Worm (Caenorhabditis elegans) whole organism, mixed stage, embryonic: ENCODE measurements around the gene fbxa-71.
"Not testable (repeated sequence)": the region's sequence is repeated elsewhere in the genome, so short reads cannot be mapped to it uniquely, and the experiment has no call there.

Experiments used
- M03D4.4 ChIP-seq: sonication (generic microtip); optimal IDR thresholded peaks from 2 replicates; lab custom pipeline; 2017; ENCODE audit warnings: mild to moderate bottlenecking, missing genetic modification characterization, missing compliant biosample characterization
- bed-3 ChIP-seq: fragments of 200-800 bp; sonication (Bioruptor generic); optimal IDR thresholded peaks from 3 replicates; lab custom pipeline; 2018; ENCODE audit warnings: mild to moderate bottlenecking, missing genetic modification characterization, moderate library complexity, missing compliant biosample characterization
- blmp-1 ChIP-seq: fragments of 150-350 bp; optimal IDR thresholded peaks from 2 replicates; lab custom pipeline; 2014; ENCODE audit warnings: missing biosample characterization, missing genetic modification characterization
- ceh-39 ChIP-seq: fragments of 150-350 bp; optimal IDR thresholded peaks from 2 replicates; lab custom pipeline; 2014; ENCODE audit warnings: missing biosample characterization, missing genetic modification characterization
- ceh-43 ChIP-seq: fragments of 200-800 bp; sonication (Bioruptor generic); optimal IDR thresholded peaks from 2 replicates; lab custom pipeline; 2018; ENCODE audit warnings: mild to moderate bottlenecking, missing genetic modification characterization, moderate library complexity, missing compliant biosample characterization
- ceh-83 ChIP-seq: fragments of 200-800 bp; sonication (Bioruptor generic); optimal IDR thresholded peaks from 2 replicates; lab custom pipeline; 2018; ENCODE audit warnings: mild to moderate bottlenecking, missing genetic modification characterization, missing compliant biosample characterization
- ces-1 ChIP-seq: fragments of 150-350 bp; optimal IDR thresholded peaks from 2 replicates; lab custom pipeline; 2014; ENCODE audit warnings: missing biosample characterization, missing genetic modification reagents, missing genetic modification characterization
- elt-3 ChIP-seq: fragments of 150-350 bp; optimal IDR thresholded peaks from 2 replicates; lab custom pipeline; 2014; ENCODE audit warnings: missing biosample characterization, missing genetic modification characterization
- flh-1 ChIP-seq: fragments of 200-800 bp; sonication (Bioruptor generic); optimal IDR thresholded peaks from 2 replicates; lab custom pipeline; 2018; ENCODE audit warnings: mild to moderate bottlenecking, missing genetic modification characterization, moderate library complexity, missing compliant biosample characterization
- hlh-1 ChIP-seq: fragments of 150-350 bp; optimal IDR thresholded peaks from 2 replicates; lab custom pipeline; 2014; ENCODE audit warnings: missing biosample characterization, missing genetic modification reagents, missing genetic modification characterization
- lin-13 ChIP-seq: fragments of 150-350 bp; optimal IDR thresholded peaks from 2 replicates; lab custom pipeline; 2014; ENCODE audit warnings: missing biosample characterization, missing genetic modification characterization
- mab-5 ChIP-seq: fragments of 150-350 bp; optimal IDR thresholded peaks from 2 replicates; lab custom pipeline; 2014; ENCODE audit warnings: missing biosample characterization, missing genetic modification characterization
- mep-1 ChIP-seq: fragments of 150-350 bp; optimal IDR thresholded peaks from 2 replicates; lab custom pipeline; 2017; ENCODE audit warnings: missing biosample characterization, missing genetic modification reagents, missing genetic modification characterization, inconsistent platforms
- mls-2 ChIP-seq: sonication (generic microtip); optimal IDR thresholded peaks from 2 replicates; lab custom pipeline; 2016; ENCODE audit warnings: mild to moderate bottlenecking, missing genetic modification characterization, moderate library complexity, missing compliant biosample characterization
- nhr-12 ChIP-seq: fragments of 150-350 bp; optimal IDR thresholded peaks from 2 replicates; lab custom pipeline; 2014; ENCODE audit warnings: missing biosample characterization, missing genetic modification characterization
- nhr-2 ChIP-seq: fragments of 150-350 bp; optimal IDR thresholded peaks from 2 replicates; lab custom pipeline; 2014; ENCODE audit warnings: missing biosample characterization, missing genetic modification characterization
- nhr-237 ChIP-seq: fragments of 150-350 bp; optimal IDR thresholded peaks from 2 replicates; lab custom pipeline; 2014; ENCODE audit warnings: missing biosample characterization, missing genetic modification characterization
- nhr-76 ChIP-seq: sonication (generic microtip); optimal IDR thresholded peaks from 2 replicates; lab custom pipeline; 2017; ENCODE audit warnings: missing biosample characterization, missing genetic modification characterization
- sem-2 ChIP-seq: fragments of 200-800 bp; sonication (Bioruptor generic); optimal IDR thresholded peaks from 2 replicates; lab custom pipeline; 2018; ENCODE audit warnings: mild to moderate bottlenecking, missing genetic modification characterization, missing compliant biosample characterization
- sptf-1 ChIP-seq: sonication (generic microtip); optimal IDR thresholded peaks from 2 replicates; lab custom pipeline; 2017; ENCODE audit warnings: mild to moderate bottlenecking, missing genetic modification characterization, moderate library complexity, missing compliant biosample characterization
- tbx-8 ChIP-seq: fragments of 200-800 bp; sonication (Bioruptor generic); optimal IDR thresholded peaks from 2 replicates; lab custom pipeline; 2018; ENCODE audit warnings: mild to moderate bottlenecking, missing genetic modification characterization, moderate library complexity, missing compliant biosample characterization
- unc-120 ChIP-seq: sonication (generic microtip); optimal IDR thresholded peaks from 2 replicates; lab custom pipeline; 2017; ENCODE audit warnings: missing genetic modification characterization, missing compliant biosample characterization; ENCODE audit not compliant: poor library complexity, severe bottlenecking
- zip-8 ChIP-seq: fragments of 150-350 bp; optimal IDR thresholded peaks from 2 replicates; lab custom pipeline; 2014; ENCODE audit warnings: missing biosample characterization, missing genetic modification characterization
- ztf-11 ChIP-seq: fragments of 150-350 bp; optimal IDR thresholded peaks from 2 replicates; lab custom pipeline; 2014; ENCODE audit warnings: missing biosample characterization, missing genetic modification characterization

fbxa-71 gene

DNA sequence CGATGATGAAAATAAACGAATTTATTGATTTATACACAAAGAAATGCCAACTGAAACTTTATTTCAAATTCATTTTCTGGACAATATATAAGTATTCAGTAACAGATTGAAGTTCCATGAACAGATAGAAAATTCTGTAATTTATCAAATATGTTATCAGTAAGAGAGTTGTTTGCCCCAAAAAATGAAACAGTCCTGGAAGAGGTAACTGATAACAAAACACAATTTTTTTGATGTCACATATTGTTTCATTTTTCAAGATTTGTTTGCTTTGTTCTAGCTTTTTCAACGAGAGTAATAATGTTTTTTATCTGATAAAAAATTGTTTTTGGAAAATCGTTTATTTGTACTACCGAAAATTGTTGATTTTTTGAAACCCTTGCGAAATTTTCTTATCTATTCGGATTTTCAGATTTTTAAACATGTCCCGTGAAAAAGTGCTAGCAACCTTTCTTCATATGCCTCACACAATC lies 2.6 kb upstream of the fbxa-71 start, which contains the start of gene fbxa-73:
Gene fbxa-73, plus strand, starts transcription at position 423 of the 473 bp plus-strand sequence.
- TF ChIP-seq nhr-12 = no peak
- no peak for TF ChIP-seq ztf-11 (tag; lab: Kevin White, UChicago)
- no peak for TF ChIP-seq unc-120 (tag; lab: Kevin White, UChicago)
- TF ChIP-seq lin-13 (tag; lab: Kevin White, UChicago) = no peak
- no peak for TF ChIP-seq blmp-1
- TF ChIP-seq ceh-39 = no peak
- no peak for TF ChIP-seq mls-2 (tag; lab: Kevin White, UChicago)
- TF ChIP-seq ces-1 (GFP tag; lab: Kevin White, UChicago) = no peak
- TF ChIP-seq zip-8 (tag; lab: Kevin White, UChicago) = no peak
- TF ChIP-seq, all 35 proteins: peak for 0

DNA sequence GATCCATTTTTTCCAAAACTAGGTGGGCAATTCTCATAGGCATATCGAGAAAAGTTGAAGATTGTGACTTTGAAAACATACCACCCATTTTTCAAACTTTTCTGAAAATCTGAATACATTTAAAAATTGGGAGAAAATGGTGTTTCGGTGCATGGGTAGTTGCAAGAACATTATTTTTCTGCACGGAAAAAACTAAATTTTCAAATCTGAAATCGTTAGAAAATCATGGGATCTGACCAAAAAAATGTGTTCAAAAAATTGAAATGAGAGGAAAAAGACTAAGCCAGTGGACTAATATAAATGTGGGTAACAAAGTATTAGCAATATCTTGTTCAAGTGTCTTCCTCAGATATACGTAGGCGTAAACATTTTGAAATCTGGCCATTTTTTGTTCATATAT lies 3.2 kb downstream of the fbxa-71 start, which contains the start of gene fbxa-43:
Gene fbxa-43, minus strand, starts transcription at position 101 of the 400 bp plus-strand sequence.
- no peak for TF ChIP-seq mls-2 (tag; lab: Kevin White, UChicago)
- TF ChIP-seq ceh-83 (GFP tag; lab: Kevin White, UChicago) = no peak

DNA sequence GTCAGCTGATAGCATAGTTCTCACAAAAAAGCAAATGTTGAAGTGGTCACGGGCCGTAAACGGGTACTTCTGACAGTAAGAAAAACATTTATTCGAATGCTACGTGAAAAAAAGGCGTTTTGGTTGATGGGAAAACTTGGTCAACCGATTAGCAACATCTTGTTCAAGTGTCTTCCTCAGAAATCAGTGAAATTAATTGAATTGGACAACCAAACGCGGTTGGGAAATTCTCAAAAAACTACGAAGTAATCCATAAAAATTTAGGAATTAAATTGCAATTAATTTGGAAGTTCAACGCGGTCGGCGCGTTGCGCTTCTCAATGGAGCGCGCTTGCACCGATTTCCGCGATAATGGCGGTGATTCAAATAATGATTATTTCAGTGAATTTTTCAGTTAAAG lies 3.7 kb downstream of the fbxa-71 start:
- TF ChIP-seq lin-13 (tag; lab: Kevin White, UChicago) = no peak
- TF ChIP-seq elt-3 (tag; lab: Kevin White, UChicago) = no peak
- no peak for TF ChIP-seq mls-2 (tag; lab: Kevin White, UChicago)
- TF ChIP-seq unc-120 (tag; lab: Kevin White, UChicago) = no peak
- TF ChIP-seq bed-3 (GFP tag; lab: Kevin White, UChicago) = no peak
- no peak for TF ChIP-seq mep-1 (tag; lab: Kevin White, UChicago)
- no peak for TF ChIP-seq ceh-43 (GFP tag; lab: Kevin White, UChicago)
- no peak for TF ChIP-seq nhr-237 (tag; lab: Kevin White, UChicago)
- no peak for TF ChIP-seq M03D4.4 (tag; lab: Kevin White, UChicago)
- no peak for TF ChIP-seq sptf-1 (tag; lab: Kevin White, UChicago)
- TF ChIP-seq hlh-1 (tag; lab: Kevin White, UChicago) = no peak
- no peak for TF ChIP-seq ces-1 (GFP tag; lab: Kevin White, UChicago)
- no peak for TF ChIP-seq tbx-8 (GFP tag; lab: Kevin White, UChicago)
- no peak for TF ChIP-seq ceh-83 (GFP tag; lab: Kevin White, UChicago)

DNA sequence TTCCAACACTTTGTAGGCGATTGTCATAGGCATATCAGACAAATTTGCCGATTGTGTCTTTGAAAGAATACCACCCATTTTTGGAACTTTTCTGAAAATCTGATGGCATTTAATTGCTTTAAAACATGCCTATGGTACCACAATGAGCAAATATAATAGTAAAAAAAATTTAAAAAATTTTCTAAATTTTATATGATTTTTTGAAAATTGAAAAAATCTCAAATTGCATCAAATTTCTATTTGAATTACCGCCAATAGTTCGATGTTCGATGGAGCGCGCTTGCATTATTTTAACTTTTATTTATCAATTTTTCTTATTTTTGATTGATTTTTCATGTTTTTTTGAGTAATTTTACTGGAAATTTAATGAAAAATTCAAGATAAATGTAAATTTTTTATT lies 5.7 kb downstream of the fbxa-71 start, which contains the start of gene fbxa-42:
Gene fbxa-42, minus strand, starts transcription at position 101 of the 400 bp plus-strand sequence.
- not testable (repeated sequence) for TF ChIP-seq flh-1 (GFP tag; lab: Kevin White, UChicago); sptf-1 (tag; lab: Kevin White, UChicago); ceh-43 (GFP tag; lab: Kevin White, UChicago)

DNA sequence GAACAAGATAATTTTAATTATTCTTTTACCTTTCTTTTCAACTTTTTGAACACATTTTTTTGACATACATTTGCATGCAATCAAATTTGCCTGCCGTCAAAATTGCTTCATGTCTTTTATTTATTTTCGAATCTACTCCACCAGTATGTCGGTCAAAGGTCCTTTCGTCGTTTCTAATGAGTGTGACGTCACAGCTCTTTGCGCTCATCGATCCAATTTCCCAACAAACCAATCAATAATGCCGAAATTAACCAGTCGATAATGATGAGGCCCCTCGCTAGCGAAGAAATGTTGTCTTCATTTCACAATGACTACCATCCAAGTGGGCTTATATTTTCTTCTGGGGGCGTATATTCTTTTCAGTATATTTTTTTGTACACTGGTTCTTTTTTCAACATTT lies 7.3 kb downstream of the fbxa-71 start, which contains the start of gene Y54F10BM.6:
Gene Y54F10BM.6, plus strand, starts transcription at position 301 of the 400 bp plus-strand sequence.
- TF ChIP-seq nhr-76 (tag; lab: Kevin White, UChicago) (no peak), zip-8 (tag; lab: Kevin White, UChicago) (peak; percentile 6), ceh-39 (peak; percentile 49)

DNA sequence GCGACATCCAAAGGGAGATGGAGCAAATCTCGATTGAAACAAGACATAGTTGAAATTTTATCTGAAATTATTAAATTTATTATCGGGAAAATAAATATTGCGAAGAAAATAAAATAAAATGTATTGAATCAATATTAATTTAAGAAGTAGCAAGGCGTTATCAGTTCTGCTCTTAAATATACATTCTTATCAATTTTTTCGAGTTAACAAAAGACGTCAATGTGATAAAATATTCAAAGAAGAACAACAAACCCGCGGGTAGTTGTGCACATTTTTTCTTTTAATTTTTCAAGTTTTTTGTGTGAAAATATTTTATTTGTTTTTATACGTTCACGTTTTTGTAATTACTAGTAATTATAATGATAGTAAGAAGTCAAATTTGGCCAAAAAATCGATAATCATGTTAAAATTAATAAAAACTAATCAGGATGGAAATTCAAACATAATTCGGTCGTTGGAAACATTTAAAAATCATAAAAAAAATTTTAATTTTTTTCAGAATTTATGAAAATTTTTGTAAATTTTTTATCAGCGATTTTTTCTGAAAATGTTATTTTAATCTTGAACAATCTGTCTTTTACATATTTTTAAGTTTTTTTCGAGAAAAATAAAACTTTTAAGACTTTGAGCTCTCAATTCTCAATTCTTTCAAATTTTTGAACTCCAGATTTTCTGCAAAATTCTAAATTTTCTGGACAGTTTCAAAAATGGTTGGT lies 10.5 kb downstream of the fbxa-71 start, which contains the start of gene fbxa-9:
Gene fbxa-9, plus strand, starts transcription at position 666 of the 716 bp plus-strand sequence.
- TF ChIP-seq zip-8 (tag; lab: Kevin White, UChicago) (no peak), elt-3 (tag; lab: Kevin White, UChicago) (no peak), bed-3 (GFP tag; lab: Kevin White, UChicago) (no peak), sem-2 (GFP tag; lab: Kevin White, UChicago) (no peak), unc-120 (tag; lab: Kevin White, UChicago) (no peak), hlh-1 (tag; lab: Kevin White, UChicago) (no peak), nhr-2 (tag; lab: Kevin White, UChicago) (no peak), nhr-76 (tag; lab: Kevin White, UChicago) (no peak), ceh-39 (no peak), mab-5 (tag; lab: Kevin White, UChicago) (no peak), flh-1 (GFP tag; lab: Kevin White, UChicago) (no peak), tbx-8 (GFP tag; lab: Kevin White, UChicago) (no peak), blmp-1 (no peak)
